Worm (Caenorhabditis elegans): ENCODE data around the gene Y14H12B.1.

- TF ChIP-seq ama-1 (optimal IDR thresholded peaks at IDR 0.05), result no peak
- TF ChIP-seq F13C5.2 (tag; optimal IDR thresholded peaks at IDR 0.05), result no peak
- TF ChIP-seq scrt-1 (GFP tag; IDR thresholded peaks at IDR 0.05), result no peak
- TF ChIP-seq ceh-13 (GFP tag; optimal IDR thresholded peaks at IDR 0.05), result no peak
- no peak for TF ChIP-seq tbx-11 (GFP tag; IDR thresholded peaks at IDR 0.05)
- TF ChIP-seq hmg-4 (GFP tag; optimal IDR thresholded peaks at IDR 0.05), result no peak
- TF ChIP-seq sea-1 (GFP tag; conservative IDR thresholded peaks at IDR 0.05), result no peak
- TF ChIP-seq tbx-37 (GFP tag; conservative IDR thresholded peaks at IDR 0.05), result no peak
- TF ChIP-seq flt-1 (GFP tag; IDR thresholded peaks at IDR 0.05), result no peak
- TF ChIP-seq hmbx-1 (tag; optimal IDR thresholded peaks at IDR 0.05), result no peak
- TF ChIP-seq B0310.2 (tag; optimal IDR thresholded peaks at IDR 0.05), result no peak
- no peak for TF ChIP-seq hnd-1 (tag; optimal IDR thresholded peaks at IDR 0.05)
Measured at ce11 chrII:3920611-3921010, 13.6 kb upstream of the Y14H12B.1 start.

Measured in whole organism, early embryonic.